Fruit fly (Drosophila melanogaster) whole organism, embryonic: ENCODE measurements around the gene CG14817.

Source experiments
- B-H1 ChIP-seq: fragments of 200-800 bp; sonication (Bioruptor generic); IDR thresholded peaks from 3 replicates; pipeline ENCODE4 v1.3.6; 2022; ENCODE audit warnings: missing biosample characterization, missing genetic modification characterization
- CG10267 ChIP-seq: fragments of 200-800 bp; sonication (Bioruptor generic); optimal IDR thresholded peaks from 2 replicates; lab custom pipeline; 2018; ENCODE audit warnings: missing biosample characterization, mild to moderate bottlenecking, missing genetic modification characterization, moderate library complexity
- CG10979 ChIP-seq: fragments of 200-800 bp; sonication (Bioruptor generic); optimal IDR thresholded peaks from 2 replicates; lab custom pipeline; 2018; ENCODE audit warnings: missing biosample characterization, mild to moderate bottlenecking, missing genetic modification characterization, moderate library complexity
- CG11695 ChIP-seq: fragments of 200-800 bp; sonication (Bioruptor generic); IDR thresholded peaks from 3 replicates; pipeline ENCODE4 v1.3.6; 2022; ENCODE audit warnings: missing biosample characterization, missing genetic modification characterization
- CG15479 ChIP-seq: fragments of 200-800 bp; sonication (Bioruptor generic); optimal IDR thresholded peaks from 3 replicates; lab custom pipeline; 2019; ENCODE audit warnings: missing biosample characterization, mild to moderate bottlenecking, missing genetic modification characterization, moderate library complexity
- CG17829 ChIP-seq: fragments of 200-800 bp; optimal IDR thresholded peaks from 2 replicates; lab custom pipeline; 2019; ENCODE audit warnings: missing biosample characterization, mild to moderate bottlenecking, missing genetic modification characterization, moderate library complexity
- CG1792 ChIP-seq: fragments of 200-800 bp; sonication (Bioruptor generic); optimal IDR thresholded peaks from 2 replicates; lab custom pipeline; 2016; ENCODE audit warnings: missing biosample characterization, missing genetic modification characterization
- CG2712 ChIP-seq: fragments of 200-800 bp; optimal IDR thresholded peaks from 3 replicates; lab custom pipeline; 2019; ENCODE audit warnings: missing biosample characterization, mild to moderate bottlenecking, missing genetic modification characterization, moderate library complexity
- CG31224 ChIP-seq: fragments of 200-800 bp; sonication (Bioruptor generic); IDR thresholded peaks from 2 replicates; pipeline ENCODE4 v1.3.6; 2022; ENCODE audit warnings: missing biosample characterization, missing genetic modification characterization
- CG33557 ChIP-seq: fragments of 200-800 bp; sonication (Bioruptor generic); optimal IDR thresholded peaks from 2 replicates; lab custom pipeline; 2019; ENCODE audit warnings: missing biosample characterization, mild to moderate bottlenecking, missing genetic modification characterization, moderate library complexity
- CG4360 ChIP-seq: fragments of 200-800 bp; sonication (Bioruptor generic); IDR thresholded peaks from 2 replicates; pipeline ENCODE4 v1.3.6; 2022; ENCODE audit warnings: missing biosample characterization, missing genetic modification characterization
- CG5180 ChIP-seq: fragments of 200-800 bp; sonication (Bioruptor generic); optimal IDR thresholded peaks from 3 replicates; lab custom pipeline; 2017; ENCODE audit warnings: missing biosample characterization, missing genetic modification characterization, mild to moderate bottlenecking, moderate library complexity, missing genetic modification reagents
- CG6791 ChIP-seq: fragments of 200-800 bp; sonication (Bioruptor generic); IDR thresholded peaks from 3 replicates; pipeline ENCODE4 v1.3.6; 2022; ENCODE audit warnings: missing biosample characterization, missing genetic modification characterization; ENCODE audit not compliant: partially characterized antibody
- CG6854 ChIP-seq: fragments of 200-800 bp; sonication (Bioruptor generic); optimal IDR thresholded peaks from 3 replicates; lab custom pipeline; 2017; ENCODE audit warnings: missing biosample characterization, mild to moderate bottlenecking, missing genetic modification characterization
- CG7745 ChIP-seq: fragments of 200-800 bp; sonication (Bioruptor generic); optimal IDR thresholded peaks from 2 replicates; lab custom pipeline; 2018; ENCODE audit warnings: missing biosample characterization, mild to moderate bottlenecking, missing genetic modification characterization, moderate library complexity
- CG8478 ChIP-seq: fragments of >200 bp; optimal IDR thresholded peaks from 2 replicates; lab custom pipeline; 2018
- CG9215 ChIP-seq: fragments of 200-800 bp; sonication (Bioruptor generic); IDR thresholded peaks from 2 replicates; pipeline ENCODE4 v1.3.6; 2022; ENCODE audit warnings: missing biosample characterization, missing genetic modification characterization
- CG9437 ChIP-seq: fragments of 200-800 bp; sonication (Bioruptor generic); optimal IDR thresholded peaks from 2 replicates; lab custom pipeline; 2018; ENCODE audit warnings: missing biosample characterization, mild to moderate bottlenecking, missing genetic modification characterization
- D19A ChIP-seq: fragments of 200-800 bp; optimal IDR thresholded peaks from 3 replicates; lab custom pipeline; 2019; ENCODE audit warnings: missing biosample characterization, mild to moderate bottlenecking, missing genetic modification characterization, moderate library complexity
- Dip2 ChIP-seq: fragments of 200-800 bp; sonication (Bioruptor generic); IDR thresholded peaks from 2 replicates; pipeline ENCODE4 v1.3.6; 2022; ENCODE audit warnings: missing biosample characterization, missing genetic modification characterization
- Dref ChIP-seq: fragments of 200-800 bp; sonication (Bioruptor generic); IDR thresholded peaks from 2 replicates; pipeline ENCODE4 v1.3.6; 2022; ENCODE audit warnings: missing biosample characterization, missing genetic modification characterization
- Drgx ChIP-seq: fragments of 200-800 bp; sonication (Bioruptor generic); IDR thresholded peaks from 2 replicates; pipeline ENCODE4 v1.3.6; 2022; ENCODE audit warnings: missing biosample characterization, missing genetic modification characterization
- Gug ChIP-seq: fragments of 200-800 bp; sonication (Bioruptor generic); IDR thresholded peaks from 4 replicates; pipeline ENCODE4 v1.3.6; 2022; ENCODE audit warnings: missing biosample characterization, missing genetic modification characterization
- Hmx ChIP-seq: fragments of 200-800 bp; sonication (Bioruptor generic); optimal IDR thresholded peaks from 2 replicates; lab custom pipeline; 2016; ENCODE audit warnings: missing biosample characterization, missing genetic modification characterization
- Myb ChIP-seq: fragments of 200-800 bp; sonication (Bioruptor generic); optimal IDR thresholded peaks from 2 replicates; lab custom pipeline; 2016; ENCODE audit warnings: missing biosample characterization, missing genetic modification characterization
- Sry-δ ChIP-seq: fragments of 200-800 bp; sonication (Bioruptor generic); optimal IDR thresholded peaks from 2 replicates; lab custom pipeline; 2016; ENCODE audit warnings: missing biosample characterization, missing genetic modification characterization
- ac ChIP-seq: fragments of 200-800 bp; sonication (Bioruptor generic); optimal IDR thresholded peaks from 3 replicates; lab custom pipeline; 2017; ENCODE audit warnings: missing biosample characterization, mild to moderate bottlenecking, missing genetic modification characterization
- ara ChIP-seq: fragments of 200-800 bp; sonication (Bioruptor generic); IDR thresholded peaks from 2 replicates; pipeline ENCODE4 v1.3.6; 2022; ENCODE audit warnings: missing biosample characterization, missing genetic modification characterization
- bigmax ChIP-seq: fragments of 200-800 bp; sonication (Bioruptor generic); optimal IDR thresholded peaks from 2 replicates; lab custom pipeline; 2018; ENCODE audit warnings: missing biosample characterization, mild to moderate bottlenecking, missing genetic modification characterization
- corto ChIP-seq: fragments of 200-800 bp; sonication (Bioruptor generic); optimal IDR thresholded peaks from 2 replicates; lab custom pipeline; 2016; ENCODE audit warnings: missing biosample characterization, mild to moderate bottlenecking, missing genetic modification characterization, moderate library complexity
- crc ChIP-seq: fragments of 200-800 bp; sonication (Bioruptor generic); optimal IDR thresholded peaks from 2 replicates; lab custom pipeline; 2016; ENCODE audit warnings: missing biosample characterization, missing genetic modification characterization
- dysf ChIP-seq: fragments of 200-800 bp; sonication (Bioruptor generic); IDR thresholded peaks from 3 replicates; pipeline ENCODE4 v1.3.6; 2022; ENCODE audit warnings: missing biosample characterization, missing genetic modification characterization
- en ChIP-seq: fragments of 200-800 bp; sonication (Bioruptor generic); optimal IDR thresholded peaks from 2 replicates; lab custom pipeline; 2016; ENCODE audit warnings: missing biosample characterization, missing genetic modification characterization
- fd102C ChIP-seq: fragments of 200-800 bp; sonication (Bioruptor generic); optimal IDR thresholded peaks from 2 replicates; lab custom pipeline; 2018; ENCODE audit warnings: missing biosample characterization, mild to moderate bottlenecking, missing genetic modification characterization, moderate library complexity
- fd96Cb ChIP-seq: fragments of 200-800 bp; sonication (Bioruptor generic); optimal IDR thresholded peaks from 2 replicates; lab custom pipeline; 2018; ENCODE audit warnings: missing biosample characterization, mild to moderate bottlenecking, missing genetic modification characterization, moderate library complexity
- gcm ChIP-seq: fragments of 200-800 bp; sonication (Bioruptor generic); optimal IDR thresholded peaks from 2 replicates; lab custom pipeline; 2019; ENCODE audit warnings: missing biosample characterization, mild to moderate bottlenecking, missing genetic modification characterization, moderate library complexity
- gcm2 ChIP-seq: fragments of 200-800 bp; sonication (Bioruptor generic); optimal IDR thresholded peaks from 2 replicates; lab custom pipeline; 2016; ENCODE audit warnings: missing biosample characterization, missing genetic modification characterization
- hkb ChIP-seq, 2 experiments: fragments of 200-800 bp in 1 of 2; fragments of >200 bp in 1 of 2; sonication (Bioruptor generic) in 1 of 2; IDR thresholded peaks in 1 of 2; optimal IDR thresholded peaks in 1 of 2; 2 replicates each; pipeline versions ENCODE4 v1.3.6 to Lab custom; 2017 to 2022; ENCODE audit warnings: missing biosample characterization in 1 of 2, missing genetic modification characterization in 1 of 2
- kah ChIP-seq: fragments of 200-800 bp; sonication (Bioruptor generic); optimal IDR thresholded peaks from 2 replicates; lab custom pipeline; 2018; ENCODE audit warnings: missing biosample characterization, mild to moderate bottlenecking, missing genetic modification characterization
- kay ChIP-seq: fragments of 200-800 bp; sonication (Bioruptor generic); optimal IDR thresholded peaks from 2 replicates; lab custom pipeline; 2016; ENCODE audit warnings: missing biosample characterization, missing genetic modification characterization
- kni ChIP-seq: fragments of 200-800 bp; sonication (Bioruptor generic); optimal IDR thresholded peaks from 3 replicates; lab custom pipeline; 2017; ENCODE audit warnings: mild to moderate bottlenecking, missing biosample characterization, missing genetic modification reagents, missing genetic modification characterization
- knrl ChIP-seq: fragments of 200-800 bp; sonication (Bioruptor generic); IDR thresholded peaks from 3 replicates; pipeline ENCODE4 v1.3.6; 2022; ENCODE audit warnings: missing biosample characterization, missing genetic modification characterization; ENCODE audit not compliant: partially characterized antibody
- lbe ChIP-seq: fragments of 200-800 bp; sonication (Bioruptor generic); optimal IDR thresholded peaks from 2 replicates; lab custom pipeline; 2016; ENCODE audit warnings: missing biosample characterization, mild to moderate bottlenecking, missing genetic modification characterization
- p53 ChIP-seq: fragments of 200-800 bp; sonication (Bioruptor generic); optimal IDR thresholded peaks from 2 replicates; lab custom pipeline; 2016; ENCODE audit warnings: missing biosample characterization, missing genetic modification characterization
- run ChIP-seq: fragments of 200-800 bp; sonication (Bioruptor generic); optimal IDR thresholded peaks from 3 replicates; lab custom pipeline; 2018; ENCODE audit warnings: missing biosample characterization, mild to moderate bottlenecking, missing genetic modification characterization
- scrt ChIP-seq: fragments of 200-800 bp; sonication (Bioruptor generic); optimal IDR thresholded peaks from 2 replicates; lab custom pipeline; 2018; ENCODE audit warnings: missing biosample characterization, mild to moderate bottlenecking, missing genetic modification characterization, moderate library complexity
- sima ChIP-seq: fragments of 200-800 bp; sonication (Bioruptor generic); optimal IDR thresholded peaks from 2 replicates; lab custom pipeline; 2016; ENCODE audit warnings: missing biosample characterization, missing genetic modification characterization
- sisA ChIP-seq: fragments of 200-800 bp; sonication (Bioruptor generic); IDR thresholded peaks from 2 replicates; pipeline ENCODE4 v1.3.6; 2022; ENCODE audit warnings: missing biosample characterization, missing genetic modification characterization
- tap ChIP-seq: fragments of 200-800 bp; optimal IDR thresholded peaks from 3 replicates; lab custom pipeline; 2019; ENCODE audit warnings: missing biosample characterization, mild to moderate bottlenecking, missing genetic modification characterization, moderate library complexity
- unc-4 ChIP-seq: fragments of 200-800 bp; sonication (Bioruptor generic); IDR thresholded peaks from 2 replicates; pipeline ENCODE4 v1.3.6; 2022; ENCODE audit warnings: missing biosample characterization, missing genetic modification characterization; ENCODE audit not compliant: partially characterized antibody

CG14817 gene

DNA sequence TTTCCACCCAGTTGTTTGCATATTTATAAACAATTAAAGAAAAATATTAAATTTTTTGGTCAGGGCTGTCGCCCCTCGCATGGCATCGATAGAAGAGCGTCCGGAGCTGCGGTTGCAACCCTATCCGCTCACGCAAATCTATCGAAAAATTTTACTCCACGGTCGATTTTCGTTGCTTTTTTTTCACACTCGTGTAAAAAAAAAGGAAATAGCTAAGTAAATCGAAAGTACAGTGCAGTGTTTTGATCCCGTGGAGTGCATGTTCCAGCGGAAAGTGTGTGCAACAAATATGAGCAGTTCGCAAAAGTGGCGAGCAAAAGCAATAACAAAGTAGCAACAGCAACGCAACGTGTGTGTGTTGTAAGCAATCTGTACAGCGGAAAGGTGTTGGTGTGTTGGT lies 31.7 kb upstream of the CG14817 start, which contains the start of the genes Edem1 and Rbcn-3B (continued):
- TF ChIP-seq CG15479 (GFP tag; lab: Kevin White, UChicago), result peak; percentile 23
- no peak for TF ChIP-seq CG33557 (GFP tag; lab: Kevin White, UChicago)
- peak; percentile 14; the same call in 1 of the 2 replicates for TF ChIP-seq Drgx (GFP tag; lab: Robert Waterston, UW)
- TF ChIP-seq corto (GFP tag; lab: Kevin White, UChicago), result no peak
- no peak for TF ChIP-seq CG8478 (lab: Kevin White, UChicago)
- TF ChIP-seq lbe (GFP tag; lab: Kevin White, UChicago), result peak; percentile 12
- TF ChIP-seq Hmx, result no peak
- TF ChIP-seq sisA, result no peak
- peak; percentile 49; the same call in 2 of the 3 replicates for TF ChIP-seq knrl (GFP tag; lab: Robert Waterston, UW)
- no peak for TF ChIP-seq CG4360
- TF ChIP-seq gcm2 (GFP tag; lab: Kevin White, UChicago), result no peak
- TF ChIP-seq CG7745 (tag; lab: Kevin White, UChicago), result no peak
- no peak for TF ChIP-seq kni (GFP tag; lab: Kevin White, UChicago)
- no peak for TF ChIP-seq run
- peak; percentile 67; the same call in 2 of the 3 replicates for TF ChIP-seq CG6791
- TF ChIP-seq Sry-δ (GFP tag; lab: Kevin White, UChicago), result peak; percentile 19
- TF ChIP-seq CG5180 (GFP tag; lab: Kevin White, UChicago), result peak; percentile 77

DNA sequence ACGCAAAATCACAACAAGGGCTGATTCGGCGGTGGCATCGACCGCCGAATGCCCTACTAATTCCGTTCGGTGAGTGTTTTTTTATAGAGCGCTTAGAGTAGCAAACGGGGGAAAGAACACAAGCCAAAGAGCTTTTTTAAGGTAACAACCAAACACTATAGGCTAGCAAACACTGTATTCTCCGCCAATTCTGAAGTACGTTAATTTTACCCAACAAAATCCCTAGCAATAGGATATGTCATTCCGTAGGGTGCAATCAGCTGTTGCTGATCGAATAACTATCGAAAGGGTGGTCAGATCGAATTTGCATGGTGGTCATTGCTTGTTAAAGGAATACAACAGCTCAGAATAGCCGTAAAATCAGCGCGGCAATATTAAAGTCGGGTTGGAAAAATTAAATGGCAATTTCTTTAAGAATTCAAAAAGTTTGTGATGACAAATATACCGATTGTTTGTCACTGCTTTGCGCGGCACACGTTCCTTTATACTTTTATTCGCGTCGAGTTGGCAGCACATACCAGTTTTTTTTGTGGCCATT lies 30.7 kb upstream of the CG14817 start, which contains the start of gene mip130:
Gene mip130 (plus strand): TSS at position 513 of the 538 bp plus-strand sequence.
- TF ChIP-seq unc-4 (GFP tag; lab: Robert Waterston, UW) (peak; percentile 74), hkb (optimal IDR thresholded peaks at IDR 0.05; lab: Kevin White, UChicago) (peak; percentile 56), hkb (GFP tag; IDR thresholded peaks at IDR 0.05; lab: Robert Waterston, UW) (peak; percentile 63; the same call in 1 of the 2 replicates), Dip2 (GFP tag; lab: Robert Waterston, UW) (no peak), CG10267 (tag; lab: Kevin White, UChicago) (peak; percentile 25), scrt (GFP tag; lab: Kevin White, UChicago) (no peak), ac (GFP tag; lab: Kevin White, UChicago) (no peak), dysf (peak; percentile 69), CG1792 (GFP tag; lab: Kevin White, UChicago) (no peak), B-H1 (GFP tag; lab: Robert Waterston, UW) (no peak), fd96Cb (tag; lab: Kevin White, UChicago) (peak; percentile 30), crc (GFP tag; lab: Kevin White, UChicago) (peak; percentile 2), Gug (GFP tag; lab: Robert Waterston, UW) (no peak), CG17829 (tag; lab: Kevin White, UChicago) (peak; percentile 45), CG11695 (GFP tag; lab: Robert Waterston, UW) (no peak), kay (no peak), ara (GFP tag; lab: Robert Waterston, UW) (no peak), Dref (GFP tag; lab: Robert Waterston, UW) (peak; percentile 52), CG4360 (no peak), CG9215 (GFP tag; lab: Robert Waterston, UW) (0 out of 2 replicates have a peak, but pooled peaks have one; percentile 32), CG6854 (GFP tag; lab: Kevin White, UChicago) (no peak), en (GFP tag; lab: Kevin White, UChicago) (no peak), CG10979 (tag; lab: Kevin White, UChicago) (peak; percentile 36), kah (GFP tag; lab: Kevin White, UChicago) (no peak), sima (GFP tag; lab: Kevin White, UChicago) (no peak), CG2712 (peak; percentile 56), fd102C (GFP tag; lab: Kevin White, UChicago) (no peak), p53 (GFP tag; lab: Kevin White, UChicago) (no peak), CG31224 (GFP tag; lab: Robert Waterston, UW) (no peak), gcm (GFP tag; lab: Kevin White, UChicago) (peak; percentile 22), Myb (GFP tag; lab: Kevin White, UChicago) (peak; percentile 56), CG9437 (peak; percentile 9), tap (tag; lab: Kevin White, UChicago) (no peak), D19A (peak; percentile 91), bigmax (GFP tag; lab: Kevin White, UChicago) (no peak)
